Fruit fly (Drosophila melanogaster) whole organism, embryonic: ENCODE results near the gene tsl.

Experiments used
- Blimp-1 ChIP-seq: fragments of 200-800 bp; sonication (Bioruptor generic); optimal IDR thresholded peaks from 3 replicates; lab custom pipeline; 2018; ENCODE audit warnings: missing biosample characterization, missing genetic modification characterization, mild to moderate bottlenecking, moderate library complexity, missing genetic modification reagents
- CG11695 ChIP-seq: fragments of 200-800 bp; sonication (Bioruptor generic); IDR thresholded peaks from 3 replicates; pipeline ENCODE4 v1.3.6; 2022; ENCODE audit warnings: missing biosample characterization, missing genetic modification characterization
- CG13775 ChIP-seq: fragments of 200-800 bp; sonication (Bioruptor generic); optimal IDR thresholded peaks from 3 replicates; lab custom pipeline; 2017; ENCODE audit warnings: missing biosample characterization, mild to moderate bottlenecking, missing genetic modification characterization
- CG1792 ChIP-seq: fragments of 200-800 bp; sonication (Bioruptor generic); optimal IDR thresholded peaks from 2 replicates; lab custom pipeline; 2016; ENCODE audit warnings: missing biosample characterization, missing genetic modification characterization
- CG30403 ChIP-seq: fragments of 200-800 bp; sonication (Bioruptor generic); optimal IDR thresholded peaks from 3 replicates; lab custom pipeline; 2016; ENCODE audit warnings: missing biosample characterization, missing genetic modification characterization
- CG31365 ChIP-seq: fragments of 200-800 bp; sonication (Bioruptor generic); optimal IDR thresholded peaks from 2 replicates; lab custom pipeline; 2018; ENCODE audit warnings: missing biosample characterization, mild to moderate bottlenecking, missing genetic modification characterization
- CG6175 ChIP-seq: fragments of 200-800 bp; sonication (Bioruptor generic); IDR thresholded peaks from 3 replicates; pipeline ENCODE4 v1.3.6; 2022; ENCODE audit warnings: missing biosample characterization, missing genetic modification characterization
- Dfd ChIP-seq, 2 experiments: fragments of >200 bp; optimal IDR thresholded peaks; 2 replicates each; lab custom pipeline; 2017; ENCODE audit warnings: missing biosample characterization in 2 of 2, missing genetic modification characterization in 2 of 2
- Drgx ChIP-seq: fragments of 200-800 bp; sonication (Bioruptor generic); IDR thresholded peaks from 2 replicates; pipeline ENCODE4 v1.3.6; 2022; ENCODE audit warnings: missing biosample characterization, missing genetic modification characterization
- Mad ChIP-seq: fragments of 200-800 bp; sonication (Bioruptor generic); optimal IDR thresholded peaks from 2 replicates; lab custom pipeline; 2016; ENCODE audit warnings: missing biosample characterization, missing genetic modification characterization
- sc ChIP-seq, 3 experiments: fragments of >200 bp in 2 of 3; fragments of 200-800 bp in 1 of 3; sonication (Bioruptor generic) in 1 of 3; optimal IDR thresholded peaks; 2 replicates in 2 of 3; 3 replicates in 1 of 3; lab custom pipeline; 2017; ENCODE audit warnings: mild to moderate bottlenecking in 1 of 3, missing biosample characterization in 1 of 3, missing genetic modification characterization in 1 of 3, missing genetic modification reagents in 1 of 3
- sisA ChIP-seq: fragments of 200-800 bp; sonication (Bioruptor generic); IDR thresholded peaks from 2 replicates; pipeline ENCODE4 v1.3.6; 2022; ENCODE audit warnings: missing biosample characterization, missing genetic modification characterization

- TF ChIP-seq CG30403 (GFP tag; lab: Kevin White, UChicago) (no peak), Blimp-1 (GFP tag; lab: Kevin White, UChicago) (no peak), sc (optimal IDR thresholded peaks at IDR 0.05; lab: Kevin White, UChicago) (no peak), sc (GFP tag; optimal IDR thresholded peaks at IDR 0.05; lab: Kevin White, UChicago) (no peak), CG13775 (GFP tag; lab: Kevin White, UChicago) (no peak), Dfd (GFP tag; optimal IDR thresholded peaks at IDR 0.05; lab: Kevin White, UChicago) (no peak), sisA (GFP tag; lab: Robert Waterston, UW) (no peak), Mad (no peak), Drgx (GFP tag; lab: Robert Waterston, UW) (peak; percentile 34; the same call in 1 of the 2 replicates), CG6175 (GFP tag; lab: Robert Waterston, UW) (no peak), CG1792 (GFP tag; lab: Kevin White, UChicago) (no peak), CG11695 (GFP tag; lab: Robert Waterston, UW) (no peak), CG31365 (tag; lab: Kevin White, UChicago) (no peak)
Observed at dm6 chr3R:21827453-21828039, 45.2 kb upstream of the tsl start.
